Fruit fly (Drosophila melanogaster) whole organism, embryonic: Measurements from ENCODE around the gene CG31926.

Experiments used
- CG10654 ChIP-seq: fragments of 200-800 bp; sonication (Bioruptor generic); optimal IDR thresholded peaks from 2 replicates; lab custom pipeline; 2016; ENCODE audit warnings: missing biosample characterization, missing genetic modification characterization
- CG12104 ChIP-seq: fragments of 200-800 bp; sonication (Bioruptor generic); optimal IDR thresholded peaks from 3 replicates; lab custom pipeline; 2016; ENCODE audit warnings: missing biosample characterization, missing genetic modification characterization
- CG13424 ChIP-seq: fragments of 200-800 bp; sonication (Bioruptor generic); optimal IDR thresholded peaks from 2 replicates; lab custom pipeline; 2019; ENCODE audit warnings: missing biosample characterization, mild to moderate bottlenecking, missing genetic modification characterization, moderate library complexity
- CG14014 ChIP-seq: fragments of 200-800 bp; sonication (Bioruptor generic); IDR thresholded peaks from 2 replicates; pipeline ENCODE4 v1.3.6; 2022; ENCODE audit warnings: missing biosample characterization, missing genetic modification characterization
- CG31365 ChIP-seq: fragments of 200-800 bp; sonication (Bioruptor generic); optimal IDR thresholded peaks from 2 replicates; lab custom pipeline; 2018; ENCODE audit warnings: missing biosample characterization, mild to moderate bottlenecking, missing genetic modification characterization
- CG9215 ChIP-seq: fragments of 200-800 bp; sonication (Bioruptor generic); IDR thresholded peaks from 2 replicates; pipeline ENCODE4 v1.3.6; 2022; ENCODE audit warnings: missing biosample characterization, missing genetic modification characterization
- D ChIP-seq, 2 experiments: fragments of 200-800 bp in 1 of 2; fragments of >200 bp in 1 of 2; sonication (Bioruptor generic) in 1 of 2; optimal IDR thresholded peaks; 2 replicates in 1 of 2; 3 replicates in 1 of 2; lab custom pipeline; 2017; ENCODE audit warnings: mild to moderate bottlenecking in 1 of 2, missing biosample characterization in 1 of 2, missing genetic modification characterization in 1 of 2, missing genetic modification reagents in 1 of 2
- Ets65A ChIP-seq: fragments of 200-800 bp; sonication (Bioruptor generic); peaks from one replicate; lab custom pipeline; 2016; ENCODE audit warnings: missing biosample characterization, missing genetic modification characterization
- cg ChIP-seq: fragments of 200-800 bp; sonication (Bioruptor generic); optimal IDR thresholded peaks from 3 replicates; lab custom pipeline; 2019; ENCODE audit warnings: missing biosample characterization, mild to moderate bottlenecking, missing genetic modification characterization, moderate library complexity
- eyg ChIP-seq: fragments of 200-800 bp; sonication (Bioruptor generic); optimal IDR thresholded peaks from 3 replicates; lab custom pipeline; 2016; ENCODE audit warnings: missing biosample characterization, missing genetic modification characterization
- kni ChIP-seq: fragments of 200-800 bp; sonication (Bioruptor generic); optimal IDR thresholded peaks from 3 replicates; lab custom pipeline; 2017; ENCODE audit warnings: mild to moderate bottlenecking, missing biosample characterization, missing genetic modification reagents, missing genetic modification characterization
- lola ChIP-seq, 3 experiments: fragments of >200 bp in 2 of 3; fragments of 200-800 bp in 1 of 3; sonication (Bioruptor generic) in 1 of 3; optimal IDR thresholded peaks; 2 replicates each; lab custom pipeline; 2017 to 2019; ENCODE audit warnings: missing biosample characterization in 3 of 3, missing genetic modification characterization in 3 of 3, mild to moderate bottlenecking in 1 of 3, moderate library complexity in 1 of 3
- shn ChIP-seq: fragments of 200-800 bp; sonication (Bioruptor generic); optimal IDR thresholded peaks from 3 replicates; lab custom pipeline; 2016; ENCODE audit warnings: missing biosample characterization, missing genetic modification characterization
- sqz ChIP-seq: fragments of 200-800 bp; sonication (Bioruptor generic); optimal IDR thresholded peaks from 3 replicates; lab custom pipeline; 2018; ENCODE audit warnings: missing biosample characterization, mild to moderate bottlenecking, missing genetic modification characterization

DNA sequence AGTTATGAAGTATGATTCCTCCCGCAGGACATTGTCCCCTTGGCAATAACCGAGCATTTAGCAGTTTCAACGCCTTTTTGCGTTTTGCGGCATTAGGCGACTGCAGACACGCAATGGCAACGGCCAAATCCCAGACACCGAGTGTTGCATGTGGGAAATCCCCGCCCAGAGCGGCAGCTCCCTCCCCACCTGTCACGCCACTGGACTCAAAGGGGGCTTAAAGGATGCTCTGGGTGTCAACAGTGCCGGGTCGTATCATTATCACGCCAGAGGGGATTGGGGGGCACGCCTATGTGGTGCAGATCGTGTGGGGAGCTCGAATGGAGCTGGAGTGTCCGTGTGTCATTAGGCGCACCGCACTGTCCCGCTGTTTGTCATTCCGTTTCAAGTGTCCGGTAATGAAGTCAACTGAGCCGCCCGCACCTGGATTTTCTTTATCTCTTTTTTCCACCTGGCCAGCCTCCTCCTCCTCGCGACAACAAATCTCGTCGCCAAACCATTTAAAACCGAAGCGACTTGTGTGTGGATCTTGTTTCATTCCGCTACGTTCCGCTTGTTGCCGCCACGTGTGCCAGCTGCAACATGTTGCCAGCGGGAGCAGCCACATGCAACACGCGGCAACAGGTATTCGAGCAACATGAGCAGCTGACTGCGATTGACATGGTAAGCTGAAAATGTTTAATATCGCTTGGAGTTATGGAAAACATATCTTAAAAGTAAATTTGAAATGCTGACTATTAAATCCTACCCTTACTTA lies 34.6 kb upstream of the CG31926 start:
- TF ChIP-seq CG13424 (no peak), Ets65A (GFP tag; lab: Kevin White, UChicago) (no peak), CG12104 (GFP tag; lab: Kevin White, UChicago) (no peak), kni (GFP tag; lab: Kevin White, UChicago) (no peak), lola (GFP tag; optimal IDR thresholded peaks at IDR 0.05; lab: Kevin White, UChicago) (no peak), shn (GFP tag; lab: Kevin White, UChicago) (no peak), CG31365 (tag; lab: Kevin White, UChicago) (no peak), CG9215 (GFP tag; lab: Robert Waterston, UW) (no peak), eyg (GFP tag; lab: Kevin White, UChicago) (no peak), cg (GFP tag; lab: Kevin White, UChicago) (no peak), CG10654 (GFP tag; lab: Kevin White, UChicago) (no peak), sqz (GFP tag; lab: Kevin White, UChicago) (no peak), CG14014 (GFP tag; lab: Robert Waterston, UW) (no peak), D (optimal IDR thresholded peaks at IDR 0.05; lab: Kevin White, UChicago) (no peak), D (GFP tag; optimal IDR thresholded peaks at IDR 0.05; lab: Kevin White, UChicago) (no peak)
